Fruit fly (Drosophila melanogaster) Kc167 (cell line): ENCODE data around the gene qm.

Experiments used
- Myc ChIP-seq: fragments of >200 bp; optimal IDR thresholded peaks from 2 replicates; lab custom pipeline; 2017; ENCODE audit warnings: missing external identifiers
- Sin3A ChIP-seq: fragments of >200 bp; optimal IDR thresholded peaks from 2 replicates; lab custom pipeline; 2018; ENCODE audit warnings: missing external identifiers
- h ChIP-seq: fragments of >200 bp; optimal IDR thresholded peaks from 3 replicates; lab custom pipeline; 2018; ENCODE audit warnings: missing external identifiers
- insv ChIP-seq: fragments of >200 bp; optimal IDR thresholded peaks from 3 replicates; lab custom pipeline; 2018; ENCODE audit warnings: missing external identifiers
- psq ChIP-seq: fragments of >200 bp; optimal IDR thresholded peaks from 2 replicates; lab custom pipeline; 2017; ENCODE audit warnings: missing external identifiers
- ttk ChIP-seq: sonication (Bioruptor generic); optimal IDR thresholded peaks from 2 replicates; lab custom pipeline; 2017; ENCODE audit warnings: missing external identifiers

DNA sequence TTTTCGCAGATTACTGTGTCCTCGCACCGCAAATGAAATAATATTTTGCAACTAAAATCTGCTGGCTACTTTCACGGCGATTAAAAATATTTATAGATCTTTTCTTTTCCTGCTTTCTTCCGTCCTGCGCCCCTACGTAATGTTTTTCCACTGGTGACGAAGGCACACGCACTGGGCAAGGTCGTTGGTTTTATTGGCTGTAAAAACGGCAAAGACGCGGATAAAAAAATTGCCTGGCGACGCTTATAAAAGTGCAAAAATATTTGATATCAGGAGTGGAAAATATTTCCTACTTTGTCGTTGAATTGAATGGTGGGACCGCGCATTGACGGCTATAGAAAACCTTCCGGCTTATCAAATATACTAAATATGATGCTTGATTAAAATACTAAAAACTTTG, 20.8 kb downstream of the qm start, which contains the start of gene Sh3beta:
- TF ChIP-seq psq (no peak), Myc (lab: Kevin White, UChicago) (no peak), ttk (lab: Kevin White, UChicago) (no peak), h (lab: Kevin White, UChicago) (no peak), insv (no peak), Sin3A (lab: Kevin White, UChicago) (no peak)
